Worm (Caenorhabditis elegans): ENCODE data around the gene kmo-1.

DNA sequence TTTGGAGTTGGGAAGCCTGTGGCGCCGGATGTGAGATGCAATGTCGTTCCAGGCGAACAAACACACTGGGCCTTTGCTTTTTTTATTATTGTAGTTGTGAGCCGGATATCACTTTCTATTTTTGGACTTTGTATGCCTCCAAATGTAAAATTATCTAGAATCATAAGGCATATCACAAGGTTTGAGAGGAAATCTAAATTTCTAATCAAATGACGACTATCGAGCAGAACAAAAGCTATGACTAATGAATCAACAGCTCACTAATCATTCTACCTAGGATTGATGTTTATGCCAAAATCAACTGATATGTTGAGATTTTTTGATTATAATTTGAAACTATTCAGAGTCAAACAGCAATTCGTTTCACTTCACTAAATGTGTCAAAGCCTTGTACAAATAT lies 32.4 kb downstream of the kmo-1 start:
- TF ChIP-seq T22C8.4 (GFP tag; IDR thresholded peaks at IDR 0.05), result no peak
- no peak for TF ChIP-seq cog-1 (tag; optimal IDR thresholded peaks at IDR 0.05)
- TF ChIP-seq ztf-23 (GFP tag; IDR thresholded peaks at IDR 0.05), result no peak
- no peak for TF ChIP-seq ref-1 (GFP tag; conservative IDR thresholded peaks at IDR 0.05)
- no peak for TF ChIP-seq med-1 (GFP tag; optimal IDR thresholded peaks at IDR 0.05; ENCODE audit: insufficient read depth)
